Fruit fly (Drosophila melanogaster) S2 (cell line): ENCODE data around the gene shf.

ENCODE experiments used
- CG8478 ChIP-seq: fragments of >200 bp; optimal IDR thresholded peaks from 2 replicates; lab custom pipeline; 2018
- CTCF ChIP-seq, 2 experiments: fragments of >200 bp; optimal IDR thresholded peaks; 2 replicates each; lab custom pipeline; 2018

The shf gene

DNA sequence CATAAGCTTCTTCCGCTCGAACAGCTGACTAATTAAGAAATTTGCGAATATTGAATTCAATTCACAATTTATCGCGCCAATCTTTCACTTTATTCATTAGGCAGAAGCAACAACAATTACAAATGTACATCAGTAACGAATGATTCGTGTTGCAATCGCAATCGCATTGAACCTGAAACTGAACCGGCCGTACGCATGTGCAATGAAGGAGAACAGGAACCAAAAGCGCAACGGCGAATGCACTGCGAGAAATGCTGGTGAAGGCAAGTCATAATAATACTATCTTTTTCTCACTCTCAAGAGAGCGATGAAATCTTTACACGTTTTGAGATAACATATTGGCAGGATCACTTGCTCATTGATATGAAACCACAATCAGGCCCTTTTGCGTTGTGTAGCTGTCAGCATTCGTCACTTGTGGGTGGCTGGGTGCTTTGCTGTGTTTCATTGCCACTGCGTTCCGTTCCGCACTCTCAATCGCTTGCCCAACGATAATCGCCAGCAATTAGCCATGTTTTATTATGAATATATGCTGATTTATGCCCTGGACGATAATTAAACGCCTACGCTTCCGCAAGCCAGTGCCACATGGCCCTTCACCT is 54.5 kb downstream of the shf start:
- TF ChIP-seq CTCF (optimal IDR thresholded peaks at IDR 0.05; lab: Kevin White, UChicago) (no peak), CG8478 (lab: Kevin White, UChicago) (no peak)

- TF ChIP-seq CG8478 (lab: Kevin White, UChicago) (no peak), CTCF (optimal IDR thresholded peaks at IDR 0.05; lab: Kevin White, UChicago) (no peak)
Measured at dm6 chrX:6723622-6724021, 55.8 kb downstream of the shf start.
